Worm (Caenorhabditis elegans) whole organism, L1 larva: Measurements from ENCODE around the gene tmem-231.

Experiments used
- elt-2 ChIP-seq: sonication (generic microtip); optimal IDR thresholded peaks from 2 replicates; lab custom pipeline; 2016; ENCODE audit warnings: missing genetic modification characterization, mild to moderate bottlenecking, inconsistent platforms, missing compliant biosample characterization, missing genetic modification reagents
- lin-13 ChIP-seq: fragments of 150-350 bp; optimal IDR thresholded peaks from 2 replicates; lab custom pipeline; 2014; ENCODE audit warnings: missing biosample characterization, missing genetic modification reagents, missing genetic modification characterization
- lin-35 ChIP-seq, 2 experiments: fragments of 150-350 bp; optimal IDR thresholded peaks; 2 replicates each; lab custom pipeline; 2014; ENCODE audit warnings: missing biosample characterization in 2 of 2, missing genetic modification characterization in 2 of 2, missing genetic modification reagents in 2 of 2
- snpc-4 ChIP-seq: fragments of 150-350 bp; optimal IDR thresholded peaks from 2 replicates; lab custom pipeline; 2014; ENCODE audit warnings: missing biosample characterization, missing genetic modification characterization
- ztf-4 ChIP-seq: fragments of 150-350 bp; optimal IDR thresholded peaks from 2 replicates; lab custom pipeline; 2014; ENCODE audit warnings: missing biosample characterization, missing genetic modification characterization

- no peak for TF ChIP-seq ztf-4 (tag; lab: Kevin White, UChicago)
- TF ChIP-seq lin-35 (GFP tag; optimal IDR thresholded peaks at IDR 0.05; lab: Kevin White, UChicago) = no peak
- no peak for TF ChIP-seq lin-13 (GFP tag; lab: Kevin White, UChicago)
- peak; percentile 46 for TF ChIP-seq elt-2 (tag; lab: Kevin White, UChicago)
- TF ChIP-seq snpc-4 (tag; lab: Kevin White, UChicago) = no peak
Measured at ce11 chrIV:8454076-8454475, 27.5 kb downstream of the tmem-231 start.
